Worm (Caenorhabditis elegans): ENCODE data around the gene W08F4.12.
"Not testable (repeated sequence)": the region's sequence is repeated elsewhere in the genome, so short reads cannot be mapped to it uniquely, and the experiment has no call there.

W08F4.12 gene

ce11 chrII:542416-542815, 41.8 kb downstream of the W08F4.12 start:
- no peak for TF ChIP-seq unc-62 (GFP tag; optimal IDR thresholded peaks at IDR 0.05)

ce11 chrII:536775-537174, 47.4 kb downstream of the W08F4.12 start, which contains the start of gene T27A1.2:
T27A1.2 (minus strand) TSS chrII:536875.
- TF ChIP-seq unc-62 (GFP tag; optimal IDR thresholded peaks at IDR 0.05), result no peak

ce11 chrII:535226-535625, 49.0 kb downstream of the W08F4.12 start, which contains the start of gene T27A1.3:
T27A1.3 (plus strand) TSS chrII:535526.
- TF ChIP-seq unc-62 (GFP tag; optimal IDR thresholded peaks at IDR 0.05), result not testable (repeated sequence)

All from whole organism, dauer.